Worm (Caenorhabditis elegans) whole organism, early embryonic: ENCODE data around the gene srlf-22.

ENCODE experiments used
- B0310.2 ChIP-seq: sonication (generic microtip); optimal IDR thresholded peaks from 2 replicates; lab custom pipeline; 2016; ENCODE audit warnings: mild to moderate bottlenecking, missing genetic modification characterization, missing compliant biosample characterization
- F13C5.2 ChIP-seq: sonication (generic microtip); optimal IDR thresholded peaks from 2 replicates; lab custom pipeline; 2017; ENCODE audit warnings: mild to moderate bottlenecking, missing genetic modification characterization, inconsistent platforms, missing compliant biosample characterization
- aly-1 ChIP-seq: sonication (generic microtip); optimal IDR thresholded peaks from 2 replicates; lab custom pipeline; 2016; ENCODE audit warnings: missing genetic modification characterization, missing compliant biosample characterization
- ama-1 ChIP-seq: fragments of 150-350 bp; optimal IDR thresholded peaks from 2 replicates; lab custom pipeline; 2014
- ceh-36 ChIP-seq: sonication (generic microtip); optimal IDR thresholded peaks from 2 replicates; lab custom pipeline; 2016; ENCODE audit warnings: missing genetic modification characterization, inconsistent platforms, missing compliant biosample characterization
- ets-7 ChIP-seq: sonication (generic microtip); optimal IDR thresholded peaks from 2 replicates; lab custom pipeline; 2016; ENCODE audit warnings: missing genotype, missing genetic modification characterization, missing compliant biosample characterization
- flt-1 ChIP-seq: fragments of 200-800 bp; sonication (Bioruptor generic); IDR thresholded peaks from 2 replicates; pipeline ENCODE4 v1.3.6; 2022; ENCODE audit warnings: missing genetic modification characterization, missing compliant biosample characterization
- hmbx-1 ChIP-seq: sonication (generic microtip); optimal IDR thresholded peaks from 2 replicates; lab custom pipeline; 2016; ENCODE audit warnings: mild to moderate bottlenecking, missing genetic modification characterization, missing compliant biosample characterization
- hnd-1 ChIP-seq: sonication (generic microtip); optimal IDR thresholded peaks from 2 replicates; lab custom pipeline; 2016; ENCODE audit warnings: missing genetic modification characterization, missing compliant biosample characterization
- pes-1 ChIP-seq: fragments of 200-800 bp; sonication (Bioruptor generic); IDR thresholded peaks from 2 replicates; pipeline ENCODE4 v1.3.6; 2022; ENCODE audit warnings: missing genetic modification reagents, missing genetic modification characterization, missing compliant biosample characterization
- tbx-37 ChIP-seq: fragments of 200-800 bp; sonication (Bioruptor generic); conservative IDR thresholded peaks from 2 replicates; pipeline ENCODE4 v1.3.6; 2022; ENCODE audit warnings: missing genetic modification reagents, missing genetic modification characterization, missing compliant biosample characterization

DNA sequence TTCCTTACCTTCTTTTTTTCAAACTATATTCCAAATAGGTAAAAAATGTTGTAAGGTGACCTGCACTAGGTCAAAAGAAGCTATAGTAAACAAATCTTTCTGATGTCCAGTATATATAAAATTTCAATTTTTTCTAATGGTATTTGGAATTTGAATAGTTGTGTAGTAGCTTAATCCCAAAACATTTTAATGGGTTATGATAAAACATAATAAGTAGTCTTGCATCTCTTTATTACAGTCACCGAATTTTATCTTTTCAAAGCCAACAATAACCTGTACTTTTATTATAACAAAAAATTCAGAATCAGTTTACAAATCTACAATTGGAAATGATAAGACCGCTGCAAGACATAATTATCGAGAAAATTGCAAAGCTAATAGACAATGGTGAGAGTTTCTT lies 26.6 kb downstream of the srlf-22 start, which contains the start of gene H24K24.2:
- TF ChIP-seq tbx-37 (GFP tag; lab: Robert Waterston, UW) = no peak
- TF ChIP-seq ceh-36 (tag; lab: Kevin White, UChicago) = no peak
- TF ChIP-seq hmbx-1 = no peak
- no peak for TF ChIP-seq ama-1
- TF ChIP-seq ets-7 (tag; lab: Kevin White, UChicago) = no peak
- TF ChIP-seq F13C5.2 = no peak
- no peak for TF ChIP-seq pes-1 (GFP tag; lab: Robert Waterston, UW)
- no peak for TF ChIP-seq B0310.2 (tag; lab: Kevin White, UChicago)
- TF ChIP-seq flt-1 (GFP tag; lab: Robert Waterston, UW) = no peak
- no peak for TF ChIP-seq hnd-1
- TF ChIP-seq aly-1 (tag; lab: Kevin White, UChicago) = no peak
